Fruit fly (Drosophila melanogaster): ENCODE measurements around the gene CG9948.

DNA sequence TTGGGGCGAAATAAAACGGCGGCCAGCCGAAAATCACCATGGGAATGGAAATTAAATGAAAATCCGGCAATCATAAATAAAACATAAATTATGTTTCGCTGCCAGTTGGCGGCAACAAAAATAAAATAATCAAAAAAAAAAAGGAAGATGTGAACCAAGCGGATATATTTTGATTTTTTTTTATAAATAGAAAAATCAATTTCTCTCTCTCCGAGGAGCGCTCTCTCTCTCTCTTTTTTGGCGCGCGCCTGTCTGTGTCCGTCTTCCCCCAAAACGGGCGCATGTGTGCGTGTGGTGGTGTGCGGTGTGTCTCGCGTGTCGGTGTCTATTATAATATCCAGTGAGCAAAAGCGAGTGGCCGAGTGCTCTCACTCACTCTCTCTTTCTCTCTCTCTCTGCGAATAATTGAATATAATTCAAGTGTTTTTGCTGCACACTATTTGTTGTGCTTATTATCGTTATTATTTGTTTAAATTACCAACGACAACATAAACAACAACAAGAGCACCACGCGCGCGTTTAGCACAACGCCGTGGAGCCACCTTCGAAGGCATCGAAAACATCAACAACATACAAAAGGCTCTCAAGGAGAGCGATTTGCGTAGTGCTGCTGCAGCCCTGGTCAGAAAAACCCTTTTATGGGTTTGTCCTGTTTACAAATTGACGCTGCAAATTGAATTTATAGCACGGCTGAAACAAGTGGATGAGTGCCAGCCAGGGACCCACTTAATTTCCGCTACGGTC, 12.4 kb upstream of the CG9948 start:
- TF ChIP-seq CTCF (optimal IDR thresholded peaks at IDR 0.05) = no peak
- TF ChIP-seq CG8478 (optimal IDR thresholded peaks at IDR 0.05) = no peak

Data from S2 (cell line).